Worm (Caenorhabditis elegans): ENCODE results near the gene ntr-2.
A peak's percentile ranks its signal among the peaks of the same experiment; 100 is the strongest.

ntr-2 gene

ce11 chrX:14946464-14947354, 18.0 kb upstream of the ntr-2 start (continued):
- TF ChIP-seq mep-1 (tag; optimal IDR thresholded peaks at IDR 0.05), result peak; percentile 31
- no peak for TF ChIP-seq ztf-11 (tag; optimal IDR thresholded peaks at IDR 0.05)
- peak; percentile 36 for TF ChIP-seq aha-1 (tag)
- no peak for TF ChIP-seq daf-12 (tag; optimal IDR thresholded peaks at IDR 0.05)
- TF ChIP-seq Y105C5A.15 (GFP tag; IDR thresholded peaks at IDR 0.05), result no peak
- no peak for TF ChIP-seq Y48G9A.11 (GFP tag; IDR thresholded peaks at IDR 0.05)
- TF ChIP-seq ama-1 (optimal IDR thresholded peaks at IDR 0.05), result no peak
- no peak for TF ChIP-seq gei-8 (GFP tag; optimal IDR thresholded peaks at IDR 0.05)
- TF ChIP-seq zfp-2 (tag; optimal IDR thresholded peaks at IDR 0.05), result no peak
- TF ChIP-seq hlh-30 (tag; optimal IDR thresholded peaks at IDR 0.05; ENCODE audit: insufficient read depth), result peak; percentile 95
- TF ChIP-seq zip-2 (tag; optimal IDR thresholded peaks at IDR 0.05), result no peak
- TF ChIP-seq pqm-1 (tag; optimal IDR thresholded peaks at IDR 0.05), result peak; percentile 88
- no peak for TF ChIP-seq ces-1 (GFP tag; optimal IDR thresholded peaks at IDR 0.05)
- no peak for TF ChIP-seq nhr-111 (GFP tag; optimal IDR thresholded peaks at IDR 0.05)
- TF ChIP-seq madf-9 (GFP tag; conservative IDR thresholded peaks at IDR 0.05), result peak; percentile 30; the same call in 1 of the 2 replicates
- no peak for TF ChIP-seq sdz-12 (GFP tag; optimal IDR thresholded peaks at IDR 0.05)
- no peak for TF ChIP-seq ZK546.5 (tag; optimal IDR thresholded peaks at IDR 0.05)
- no peak for TF ChIP-seq D1046.2 (GFP tag; IDR thresholded peaks at IDR 0.05)
- peak; percentile 82 for TF ChIP-seq nhr-48 (tag; optimal IDR thresholded peaks at IDR 0.05)
- TF ChIP-seq nhr-6 (tag; optimal IDR thresholded peaks at IDR 0.05), result no peak
- no peak for TF ChIP-seq spr-1 (tag; optimal IDR thresholded peaks at IDR 0.05)
- no peak for TF ChIP-seq lin-29 (GFP tag; IDR thresholded peaks at IDR 0.05)
- TF ChIP-seq hlh-11 (tag; optimal IDR thresholded peaks at IDR 0.05), result peak; percentile 84
- TF ChIP-seq vab-7 (GFP tag; IDR thresholded peaks at IDR 0.05), result no peak
- no peak for TF ChIP-seq dmd-8 (GFP tag; IDR thresholded peaks at IDR 0.05)
- no peak for TF ChIP-seq snpc-1.2 (GFP tag; IDR thresholded peaks at IDR 0.05)
- TF ChIP-seq snpc-4 (tag; optimal IDR thresholded peaks at IDR 0.05), result no peak
- no peak for TF ChIP-seq zag-1 (tag; optimal IDR thresholded peaks at IDR 0.05)
- TF ChIP-seq attf-4 (tag; optimal IDR thresholded peaks at IDR 0.05), result no peak
- peak; percentile 98 for TF ChIP-seq ztf-7 (tag; optimal IDR thresholded peaks at IDR 0.05)
- no peak for TF ChIP-seq cey-2 (tag; optimal IDR thresholded peaks at IDR 0.05; ENCODE audit: borderline replicate concordance, insufficient read depth)
- TF ChIP-seq nhr-11 (tag; optimal IDR thresholded peaks at IDR 0.05), result no peak
- no peak for TF ChIP-seq skn-1 (tag; optimal IDR thresholded peaks at IDR 0.05)
- peak in 1 of 2 experiments; percentile 25 for TF ChIP-seq daf-16 (GFP tag; optimal IDR thresholded peaks at IDR 0.05)
- TF ChIP-seq daf-16 (tag; optimal IDR thresholded peaks at IDR 0.05), result peak; percentile 75
- TF ChIP-seq ZK337.2 (GFP tag; IDR thresholded peaks at IDR 0.05), result no peak
- peak; percentile 52 for TF ChIP-seq T20F7.1 (GFP tag; optimal IDR thresholded peaks at IDR 0.05)
- no peak for TF ChIP-seq dmd-9 (GFP tag; IDR thresholded peaks at IDR 0.05)
- TF ChIP-seq F10B5.3 (tag; optimal IDR thresholded peaks at IDR 0.05), result no peak
- TF ChIP-seq daf-19 (GFP tag; conservative IDR thresholded peaks at IDR 0.05), result no peak
- no peak for TF ChIP-seq tag-97 (GFP tag; IDR thresholded peaks at IDR 0.05)
- TF ChIP-seq madf-5 (GFP tag; IDR thresholded peaks at IDR 0.05), result no peak
- TF ChIP-seq lin-13 (GFP tag; optimal IDR thresholded peaks at IDR 0.05), result no peak
- no peak for TF ChIP-seq arid-1 (GFP tag; conservative IDR thresholded peaks at IDR 0.05)
- peak; percentile 70 for TF ChIP-seq lin-38 (GFP tag; IDR thresholded peaks at IDR 0.05)
- TF ChIP-seq nhr-41 (GFP tag; IDR thresholded peaks at IDR 0.05), result no peak
- no peak for TF ChIP-seq jun-1 (tag; optimal IDR thresholded peaks at IDR 0.05)
- no peak for TF ChIP-seq F49E8.2 (tag; optimal IDR thresholded peaks at IDR 0.05; ENCODE audit: borderline replicate concordance)
- TF ChIP-seq mxl-2 (GFP tag; conservative IDR thresholded peaks at IDR 0.05), result no peak
- no peak for TF ChIP-seq nhr-25 (tag; optimal IDR thresholded peaks at IDR 0.05; ENCODE audit: borderline replicate concordance, insufficient read depth)
- TF ChIP-seq mdt-29 (GFP tag; IDR thresholded peaks at IDR 0.05), result no peak
